Worm (Caenorhabditis elegans): ENCODE results near the gene cogc-2.

- TF ChIP-seq lim-6 (tag; optimal IDR thresholded peaks at IDR 0.05): no peak
- no peak for TF ChIP-seq gmeb-2 (tag; optimal IDR thresholded peaks at IDR 0.05)
- no peak for TF ChIP-seq ceh-34 (tag; optimal IDR thresholded peaks at IDR 0.05)
- no peak for TF ChIP-seq syd-9 (tag; optimal IDR thresholded peaks at IDR 0.05)
Observed at ce11 chrIV:7035823-7036222, 3.6 kb downstream of the cogc-2 start, which contains the start of gene C06G3.3.
